Fruit fly (Drosophila melanogaster) whole organism, embryonic: ENCODE results near the gene plum.

Experiments
- Bgb ChIP-seq: fragments of 200-800 bp; sonication (Bioruptor generic); IDR thresholded peaks from 2 replicates; pipeline ENCODE4 v1.3.6; 2022; ENCODE audit warnings: missing biosample characterization, missing genetic modification characterization; ENCODE audit not compliant: partially characterized antibody
- CG11247 ChIP-seq: fragments of 200-800 bp; sonication (Bioruptor generic); IDR thresholded peaks from 2 replicates; pipeline ENCODE4 v1.3.6; 2022; ENCODE audit warnings: missing biosample characterization, missing genetic modification characterization
- CG15269 ChIP-seq: fragments of 200-800 bp; sonication (Bioruptor generic); optimal IDR thresholded peaks from 2 replicates; lab custom pipeline; 2018; ENCODE audit warnings: missing biosample characterization, mild to moderate bottlenecking, missing genetic modification characterization, moderate library complexity
- CG15601 ChIP-seq: fragments of 200-800 bp; sonication (Bioruptor generic); optimal IDR thresholded peaks from 3 replicates; lab custom pipeline; 2019; ENCODE audit warnings: missing biosample characterization, mild to moderate bottlenecking, missing genetic modification characterization, moderate library complexity
- CG1602 ChIP-seq: fragments of 200-800 bp; sonication (Bioruptor generic); optimal IDR thresholded peaks from 3 replicates; lab custom pipeline; 2016; ENCODE audit warnings: missing biosample characterization, missing genetic modification characterization
- CG16779 ChIP-seq: fragments of 200-800 bp; sonication (Bioruptor generic); IDR thresholded peaks from 2 replicates; pipeline ENCODE4 v1.3.6; 2022; ENCODE audit warnings: missing biosample characterization, missing genetic modification characterization
- CG17328 ChIP-seq: fragments of 200-800 bp; sonication (Bioruptor generic); IDR thresholded peaks from 2 replicates; pipeline ENCODE4 v1.3.6; 2022; ENCODE audit warnings: missing biosample characterization, missing genetic modification characterization
- CG18476 ChIP-seq: fragments of 200-800 bp; sonication (Bioruptor generic); optimal IDR thresholded peaks from 2 replicates; lab custom pipeline; 2016; ENCODE audit warnings: missing biosample characterization, mild to moderate bottlenecking, missing genetic modification characterization
- CG18619 ChIP-seq: fragments of 200-800 bp; sonication (Bioruptor generic); optimal IDR thresholded peaks from 3 replicates; lab custom pipeline; 2017; ENCODE audit warnings: missing biosample characterization, mild to moderate bottlenecking, missing genetic modification characterization
- CG2202 ChIP-seq: fragments of 200-800 bp; sonication (Bioruptor generic); optimal IDR thresholded peaks from 2 replicates; lab custom pipeline; 2018; ENCODE audit warnings: missing biosample characterization, mild to moderate bottlenecking, missing genetic modification characterization
- CG2889 ChIP-seq: fragments of 200-800 bp; sonication (Bioruptor generic); IDR thresholded peaks from 3 replicates; pipeline ENCODE4 v1.3.6; 2022; ENCODE audit warnings: missing biosample characterization, missing genetic modification characterization
- CG33557 ChIP-seq: fragments of 200-800 bp; sonication (Bioruptor generic); optimal IDR thresholded peaks from 2 replicates; lab custom pipeline; 2019; ENCODE audit warnings: missing biosample characterization, mild to moderate bottlenecking, missing genetic modification characterization, moderate library complexity
- CG4282 ChIP-seq: fragments of 200-800 bp; sonication (Bioruptor generic); optimal IDR thresholded peaks from 2 replicates; lab custom pipeline; 2016; ENCODE audit warnings: missing biosample characterization, missing genetic modification characterization
- CG4424 ChIP-seq: fragments of 200-800 bp; sonication (Bioruptor generic); optimal IDR thresholded peaks from 3 replicates; lab custom pipeline; 2016; ENCODE audit warnings: missing biosample characterization, missing genetic modification characterization
- CG4617 ChIP-seq: fragments of 200-800 bp; sonication (Bioruptor generic); optimal IDR thresholded peaks from 3 replicates; lab custom pipeline; 2016; ENCODE audit warnings: missing biosample characterization, missing genetic modification characterization, borderline replicate concordance
- CG9727 ChIP-seq: fragments of 200-800 bp; sonication (Bioruptor generic); optimal IDR thresholded peaks from 3 replicates; lab custom pipeline; 2017; ENCODE audit warnings: missing biosample characterization, mild to moderate bottlenecking, missing genetic modification characterization
- CG9797 ChIP-seq: fragments of 200-800 bp; sonication (Bioruptor generic); optimal IDR thresholded peaks from 3 replicates; lab custom pipeline; 2018; ENCODE audit warnings: missing biosample characterization, mild to moderate bottlenecking, missing genetic modification characterization
- CHES-1-like ChIP-seq: fragments of 200-800 bp; sonication (Bioruptor generic); optimal IDR thresholded peaks from 2 replicates; lab custom pipeline; 2016; ENCODE audit warnings: missing biosample characterization, missing genetic modification characterization
- CTCF ChIP-seq: fragments of 200-800 bp; sonication (Bioruptor generic); optimal IDR thresholded peaks from 2 replicates; lab custom pipeline; 2017; ENCODE audit warnings: missing biosample characterization, mild to moderate bottlenecking, missing genetic modification characterization, moderate library complexity
- CrebB ChIP-seq: fragments of 200-800 bp; sonication (Bioruptor generic); optimal IDR thresholded peaks from 3 replicates; lab custom pipeline; 2018; ENCODE audit warnings: missing biosample characterization, mild to moderate bottlenecking, missing genetic modification characterization
- Dref ChIP-seq: fragments of 200-800 bp; sonication (Bioruptor generic); IDR thresholded peaks from 2 replicates; pipeline ENCODE4 v1.3.6; 2022; ENCODE audit warnings: missing biosample characterization, missing genetic modification characterization
- HLH3B ChIP-seq: fragments of 200-800 bp; sonication (Bioruptor generic); IDR thresholded peaks from 2 replicates; pipeline ENCODE4 v1.3.6; 2022; ENCODE audit warnings: missing biosample characterization, missing genetic modification characterization
- Hey ChIP-seq: fragments of 200-800 bp; sonication (Bioruptor generic); optimal IDR thresholded peaks from 3 replicates; lab custom pipeline; 2018; ENCODE audit warnings: missing biosample characterization, mild to moderate bottlenecking, missing genetic modification characterization
- HmgZ ChIP-seq: fragments of 200-800 bp; sonication (Bioruptor generic); optimal IDR thresholded peaks from 2 replicates; lab custom pipeline; 2018; ENCODE audit warnings: missing biosample characterization, mild to moderate bottlenecking, missing genetic modification characterization
- Hr3 ChIP-seq: fragments of 200-800 bp; sonication (Bioruptor generic); optimal IDR thresholded peaks from 3 replicates; lab custom pipeline; 2016; ENCODE audit warnings: missing biosample characterization, missing genetic modification characterization
- Hsf ChIP-seq: fragments of 200-800 bp; sonication (Bioruptor generic); optimal IDR thresholded peaks from 3 replicates; lab custom pipeline; 2016; ENCODE audit warnings: missing biosample characterization, missing genetic modification characterization
- Myb ChIP-seq: fragments of 200-800 bp; sonication (Bioruptor generic); optimal IDR thresholded peaks from 2 replicates; lab custom pipeline; 2016; ENCODE audit warnings: missing biosample characterization, missing genetic modification characterization
- NfI ChIP-seq: fragments of 200-800 bp; sonication (Bioruptor generic); optimal IDR thresholded peaks from 3 replicates; lab custom pipeline; 2018; ENCODE audit warnings: missing biosample characterization, mild to moderate bottlenecking, missing genetic modification characterization, moderate library complexity
- Sry-β ChIP-seq: fragments of 200-800 bp; sonication (Bioruptor generic); optimal IDR thresholded peaks from 2 replicates; lab custom pipeline; 2018; ENCODE audit warnings: missing biosample characterization, mild to moderate bottlenecking, missing genetic modification characterization, moderate library complexity
- Tbp ChIP-seq: fragments of >200 bp; optimal IDR thresholded peaks from 2 replicates; lab custom pipeline; 2018; ENCODE audit warnings: missing biosample characterization, missing genetic modification characterization
- Xrp1 ChIP-seq: fragments of 200-800 bp; sonication (Bioruptor generic); IDR thresholded peaks from 2 replicates; pipeline ENCODE4 v1.3.6; 2022; ENCODE audit warnings: missing biosample characterization, missing genetic modification characterization
- ato ChIP-seq: fragments of 200-800 bp; sonication (Bioruptor generic); IDR thresholded peaks from 2 replicates; pipeline ENCODE4 v1.3.6; 2022; ENCODE audit warnings: missing biosample characterization, missing genetic modification characterization; ENCODE audit not compliant: partially characterized antibody
- bowl ChIP-seq: fragments of 200-800 bp; sonication (Bioruptor generic); IDR thresholded peaks from 2 replicates; pipeline ENCODE4 v1.3.6; 2022; ENCODE audit warnings: missing biosample characterization, missing genetic modification characterization
- bsh ChIP-seq, 2 experiments: fragments of 200-800 bp; sonication (Bioruptor generic); optimal IDR thresholded peaks; 2 replicates each; lab custom pipeline; 2017 to 2018; ENCODE audit warnings: mild to moderate bottlenecking in 2 of 2, missing biosample characterization in 2 of 2, missing genetic modification characterization in 2 of 2, moderate library complexity in 1 of 2
- btn ChIP-seq: fragments of 200-800 bp; sonication (Bioruptor generic); optimal IDR thresholded peaks from 2 replicates; lab custom pipeline; 2016; ENCODE audit warnings: missing biosample characterization, missing genetic modification characterization
- chif ChIP-seq, 2 experiments: fragments of 200-800 bp; sonication (Bioruptor generic); optimal IDR thresholded peaks; 3 replicates each; lab custom pipeline; 2016; ENCODE audit warnings: missing biosample characterization in 2 of 2, missing genetic modification characterization in 2 of 2
- crc ChIP-seq: fragments of 200-800 bp; sonication (Bioruptor generic); optimal IDR thresholded peaks from 2 replicates; lab custom pipeline; 2016; ENCODE audit warnings: missing biosample characterization, missing genetic modification characterization
- da ChIP-seq: fragments of 200-800 bp; sonication (Bioruptor generic); optimal IDR thresholded peaks from 2 replicates; lab custom pipeline; 2016; ENCODE audit warnings: missing biosample characterization, missing genetic modification characterization
- dmrt99B ChIP-seq: fragments of 200-800 bp; sonication (Bioruptor generic); optimal IDR thresholded peaks from 2 replicates; lab custom pipeline; 2018; ENCODE audit warnings: missing biosample characterization, mild to moderate bottlenecking, missing genetic modification characterization, moderate library complexity
- esg ChIP-seq: fragments of 200-800 bp; sonication (Bioruptor generic); conservative IDR thresholded peaks from 2 replicates; pipeline ENCODE4 v1.3.6; 2022; ENCODE audit warnings: missing biosample characterization, missing genetic modification characterization
- fd3F ChIP-seq: fragments of 200-800 bp; sonication (Bioruptor generic); optimal IDR thresholded peaks from 2 replicates; lab custom pipeline; 2018; ENCODE audit warnings: missing biosample characterization, mild to moderate bottlenecking, missing genetic modification characterization, moderate library complexity
- fu2 ChIP-seq: fragments of 200-800 bp; sonication (Bioruptor generic); optimal IDR thresholded peaks from 2 replicates; lab custom pipeline; 2016; ENCODE audit warnings: missing biosample characterization, missing genetic modification characterization
- gcm2 ChIP-seq: fragments of 200-800 bp; sonication (Bioruptor generic); optimal IDR thresholded peaks from 2 replicates; lab custom pipeline; 2016; ENCODE audit warnings: missing biosample characterization, missing genetic modification characterization
- gsb-n ChIP-seq: fragments of 200-800 bp; sonication (Bioruptor generic); optimal IDR thresholded peaks from 3 replicates; lab custom pipeline; 2018; ENCODE audit warnings: missing biosample characterization, mild to moderate bottlenecking, missing genetic modification characterization
- kay ChIP-seq: fragments of 200-800 bp; sonication (Bioruptor generic); optimal IDR thresholded peaks from 2 replicates; lab custom pipeline; 2016; ENCODE audit warnings: missing biosample characterization, missing genetic modification characterization
- lab ChIP-seq: fragments of 200-800 bp; sonication (Bioruptor generic); optimal IDR thresholded peaks from 3 replicates; lab custom pipeline; 2017; ENCODE audit warnings: missing biosample characterization, missing genetic modification characterization, mild to moderate bottlenecking, moderate library complexity, missing genetic modification reagents
- lilli ChIP-seq: fragments of 200-800 bp; sonication (Bioruptor generic); optimal IDR thresholded peaks from 3 replicates; lab custom pipeline; 2016; ENCODE audit warnings: missing biosample characterization, missing genetic modification characterization
- phol ChIP-seq: fragments of 200-800 bp; sonication (Bioruptor generic); optimal IDR thresholded peaks from 3 replicates; lab custom pipeline; 2018; ENCODE audit warnings: missing biosample characterization, mild to moderate bottlenecking, missing genetic modification characterization, moderate library complexity
- row ChIP-seq: fragments of 200-800 bp; sonication (Bioruptor generic); IDR thresholded peaks from 3 replicates; pipeline ENCODE4 v1.3.6; 2022; ENCODE audit warnings: missing biosample characterization, missing genetic modification characterization
- toy ChIP-seq: fragments of 200-800 bp; sonication (Bioruptor generic); IDR thresholded peaks from 2 replicates; pipeline ENCODE4 v1.3.6; 2022; ENCODE audit warnings: missing biosample characterization, missing genetic modification characterization
- ttk ChIP-seq: fragments of 200-800 bp; sonication (Bioruptor generic); IDR thresholded peaks from 2 replicates; pipeline ENCODE4 v2.1.2; 2022; ENCODE audit warnings: missing biosample characterization, missing genetic modification characterization
- vnd ChIP-seq: fragments of 200-800 bp; sonication (Bioruptor generic); IDR thresholded peaks from 3 replicates; pipeline ENCODE4 v1.3.6; 2022; ENCODE audit warnings: missing biosample characterization, missing genetic modification characterization; ENCODE audit not compliant: partially characterized antibody

The plum gene

dm6 chr3R:26436540-26436939 is 98.5 kb downstream of the plum start (continued):
- TF ChIP-seq CG11247 (GFP tag; lab: Robert Waterston, UW) (no peak), phol (tag; lab: Kevin White, UChicago) (peak; percentile 59), da (GFP tag; lab: Kevin White, UChicago) (peak; percentile 8), Dref (GFP tag; lab: Robert Waterston, UW) (no peak), Tbp (no peak), Myb (GFP tag; lab: Kevin White, UChicago) (peak; percentile 5), Hey (no peak), NfI (GFP tag; lab: Kevin White, UChicago) (peak; percentile 13), CG9727 (GFP tag; lab: Kevin White, UChicago) (peak; percentile 25), CTCF (no peak), fd3F (GFP tag; lab: Kevin White, UChicago) (no peak), kay (no peak), Sry-β (GFP tag; lab: Kevin White, UChicago) (no peak), bowl (no peak), chif (GFP tag; optimal IDR thresholded peaks at IDR 0.05; lab: Kevin White, UChicago) (peak; percentile 44 to 47), Hr3 (GFP tag; lab: Kevin White, UChicago) (peak; percentile 12), crc (no peak), CG15601 (no peak), Bgb (no peak), bsh (GFP tag; optimal IDR thresholded peaks at IDR 0.05; lab: Kevin White, UChicago) (peak in 1 of 2 experiments; percentile 62), row (GFP tag; lab: Robert Waterston, UW) (peak; percentile 43; the same call in 1 of the 3 replicates), CG4617 (GFP tag; lab: Kevin White, UChicago) (no peak), toy (GFP tag; lab: Robert Waterston, UW) (no peak), CHES-1-like (GFP tag; lab: Kevin White, UChicago) (no peak), gcm2 (GFP tag; lab: Kevin White, UChicago) (no peak), HmgZ (tag; lab: Kevin White, UChicago) (no peak), ato (GFP tag; lab: Robert Waterston, UW) (no peak), ttk (GFP tag; lab: Robert Waterston, UW) (peak; percentile 49; the same call in 1 of the 2 replicates), Hsf (GFP tag; lab: Kevin White, UChicago) (peak; percentile 61), HLH3B (GFP tag; lab: Robert Waterston, UW) (peak; percentile 50; the same call in 1 of the 2 replicates), gsb-n (tag; lab: Kevin White, UChicago) (peak; percentile 35), btn (no peak), CG4282 (GFP tag; lab: Kevin White, UChicago) (no peak), dmrt99B (tag; lab: Kevin White, UChicago) (peak; percentile 68), CG2202 (tag; lab: Kevin White, UChicago) (no peak), CrebB (tag; lab: Kevin White, UChicago) (no peak), vnd (GFP tag; lab: Robert Waterston, UW) (no peak), CG17328 (GFP tag; lab: Robert Waterston, UW) (peak; percentile 35; the same call in 1 of the 2 replicates), CG1602 (GFP tag; lab: Kevin White, UChicago) (peak; percentile 23), lilli (GFP tag; lab: Kevin White, UChicago) (peak; percentile 27), fu2 (GFP tag; lab: Kevin White, UChicago) (no peak), lab (GFP tag; lab: Kevin White, UChicago) (peak; percentile 20), CG15269 (tag; lab: Kevin White, UChicago) (peak; percentile 37), CG33557 (GFP tag; lab: Kevin White, UChicago) (no peak), CG18476 (no peak), CG16779 (GFP tag; lab: Robert Waterston, UW) (no peak), CG18619 (no peak), Xrp1 (GFP tag; lab: Robert Waterston, UW) (peak; percentile 45; the same call in 1 of the 2 replicates), esg (GFP tag; lab: Robert Waterston, UW) (peak; percentile 33; the same call in 1 of the 2 replicates), CG2889 (GFP tag; lab: Robert Waterston, UW) (0 out of 3 replicates have a peak, but pooled peaks have one; percentile 22), CG9797 (GFP tag; lab: Kevin White, UChicago) (no peak), CG4424 (peak; percentile 39)
